Worm (Caenorhabditis elegans) whole organism, L2 larva: ENCODE results near the gene oga-1.

Source experiments
- C34F6.9 ChIP-seq: fragments of 150-350 bp; optimal IDR thresholded peaks from 2 replicates; lab custom pipeline; 2014; ENCODE audit warnings: missing biosample characterization, missing genetic modification characterization
- F13H6.1 ChIP-seq: sonication (generic microtip); optimal IDR thresholded peaks from 2 replicates; lab custom pipeline; 2016; ENCODE audit warnings: missing genetic modification characterization, missing compliant biosample characterization
- R02D3.7 ChIP-seq: fragments of 150-350 bp; optimal IDR thresholded peaks from 2 replicates; lab custom pipeline; 2014; ENCODE audit warnings: missing biosample characterization, missing genetic modification characterization
- Y55F3AM.14 ChIP-seq: fragments of 200-800 bp; sonication (Bioruptor generic); optimal IDR thresholded peaks from 2 replicates; lab custom pipeline; 2018; ENCODE audit warnings: mild to moderate bottlenecking, missing genetic modification characterization, missing compliant biosample characterization
- ZK546.5 ChIP-seq: sonication (generic microtip); optimal IDR thresholded peaks from 2 replicates; lab custom pipeline; 2017; ENCODE audit warnings: missing biosample characterization, missing genetic modification characterization
- alr-1 ChIP-seq: fragments of 150-350 bp; optimal IDR thresholded peaks from 2 replicates; lab custom pipeline; 2014; ENCODE audit warnings: missing biosample characterization, missing genetic modification characterization
- aly-2 ChIP-seq: fragments of 150-350 bp; optimal IDR thresholded peaks from 2 replicates; lab custom pipeline; 2014; ENCODE audit warnings: missing biosample characterization, missing genetic modification characterization
- ama-1 ChIP-seq: fragments of 150-350 bp; optimal IDR thresholded peaks from 2 replicates; lab custom pipeline; 2018; ENCODE audit warnings: inconsistent platforms
- blmp-1 ChIP-seq: sonication (generic microtip); optimal IDR thresholded peaks from 2 replicates; lab custom pipeline; 2017; ENCODE audit warnings: missing genetic modification characterization, mild to moderate bottlenecking, missing compliant biosample characterization, antibody characterized with exemption, moderate library complexity; ENCODE audit not compliant: insufficient read depth
- ceh-16 ChIP-seq: fragments of 150-350 bp; optimal IDR thresholded peaks from 2 replicates; lab custom pipeline; 2014; ENCODE audit warnings: missing biosample characterization, missing genetic modification characterization
- ceh-82 ChIP-seq: fragments of 150-350 bp; optimal IDR thresholded peaks from 2 replicates; lab custom pipeline; 2014; ENCODE audit warnings: missing biosample characterization, missing genetic modification characterization
- crh-2 ChIP-seq: sonication (generic microtip); optimal IDR thresholded peaks from 2 replicates; lab custom pipeline; 2017; ENCODE audit warnings: missing biosample characterization, missing genetic modification characterization
- dmd-4 ChIP-seq: sonication (generic microtip); optimal IDR thresholded peaks from 2 replicates; lab custom pipeline; 2017; ENCODE audit warnings: missing biosample characterization, missing genetic modification characterization
- egl-27 ChIP-seq: sonication (generic microtip); optimal IDR thresholded peaks from 3 replicates; lab custom pipeline; 2017; ENCODE audit warnings: missing biosample characterization, missing genetic modification reagents, missing genetic modification characterization
- elt-1 ChIP-seq: fragments of 150-350 bp; optimal IDR thresholded peaks from 2 replicates; lab custom pipeline; 2014; ENCODE audit warnings: missing biosample characterization, missing genetic modification characterization
- elt-3 ChIP-seq: sonication (generic microtip); optimal IDR thresholded peaks from 2 replicates; lab custom pipeline; 2017; ENCODE audit warnings: missing biosample characterization, missing genetic modification characterization
- fos-1 ChIP-seq: fragments of 150-350 bp; optimal IDR thresholded peaks from 2 replicates; lab custom pipeline; 2014; ENCODE audit warnings: missing biosample characterization, missing genetic modification characterization
- gmeb-1 ChIP-seq: fragments of 150-350 bp; optimal IDR thresholded peaks from 2 replicates; lab custom pipeline; 2014; ENCODE audit warnings: missing biosample characterization, missing genetic modification characterization
- lin-11 ChIP-seq: fragments of 150-350 bp; sonication (generic microtip); optimal IDR thresholded peaks from 2 replicates; lab custom pipeline; 2014; ENCODE audit warnings: missing biosample characterization, missing genetic modification characterization, inconsistent platforms, mixed read lengths
- lin-39 ChIP-seq: fragments of 150-350 bp; optimal IDR thresholded peaks from 2 replicates; lab custom pipeline; 2014; ENCODE audit warnings: missing biosample characterization, missing genetic modification reagents, missing genetic modification characterization
- lsy-2 ChIP-seq, 2 experiments: fragments of 150-350 bp in 1 of 2; sonication (generic microtip) in 1 of 2; optimal IDR thresholded peaks; 2 replicates each; lab custom pipeline; 2014 to 2017; ENCODE audit warnings: missing biosample characterization in 2 of 2, missing genetic modification characterization in 2 of 2
- mab-5 ChIP-seq: fragments of 150-350 bp; optimal IDR thresholded peaks from 2 replicates; lab custom pipeline; 2014; ENCODE audit warnings: missing biosample characterization, missing genetic modification characterization
- mbf-1 ChIP-seq: sonication (generic microtip); optimal IDR thresholded peaks from 2 replicates; lab custom pipeline; 2017; ENCODE audit warnings: missing biosample characterization, missing genetic modification characterization
- mdl-1 ChIP-seq, 2 experiments: fragments of 150-350 bp in 1 of 2; sonication (generic microtip) in 1 of 2; optimal IDR thresholded peaks; 2 replicates each; lab custom pipeline; 2017; ENCODE audit warnings: missing biosample characterization in 2 of 2, missing genetic modification characterization in 2 of 2
- nhr-10 ChIP-seq: sonication (generic microtip); optimal IDR thresholded peaks from 2 replicates; lab custom pipeline; 2017; ENCODE audit warnings: missing biosample characterization, missing genetic modification characterization
- nhr-12 ChIP-seq: fragments of 150-350 bp; optimal IDR thresholded peaks from 2 replicates; lab custom pipeline; 2014; ENCODE audit warnings: missing biosample characterization, missing genetic modification characterization
- nhr-129 ChIP-seq: fragments of 150-350 bp; optimal IDR thresholded peaks from 2 replicates; lab custom pipeline; 2014; ENCODE audit warnings: missing biosample characterization, missing genetic modification characterization
- nhr-21 ChIP-seq: fragments of 150-350 bp; optimal IDR thresholded peaks from 2 replicates; lab custom pipeline; 2014; ENCODE audit warnings: missing biosample characterization, missing genetic modification characterization
- nhr-23 ChIP-seq: fragments of 150-350 bp; optimal IDR thresholded peaks from 2 replicates; lab custom pipeline; 2014; ENCODE audit warnings: missing biosample characterization, missing genetic modification reagents, missing genetic modification characterization
- nhr-237 ChIP-seq: fragments of 150-350 bp; optimal IDR thresholded peaks from 2 replicates; lab custom pipeline; 2014; ENCODE audit warnings: missing biosample characterization, missing genetic modification characterization
- nhr-25 ChIP-seq: fragments of 150-350 bp; sonication (generic microtip); optimal IDR thresholded peaks from 3 replicates; lab custom pipeline; 2014; ENCODE audit warnings: missing biosample characterization, missing genetic modification characterization
- nhr-6 ChIP-seq: fragments of 150-350 bp; optimal IDR thresholded peaks from 2 replicates; lab custom pipeline; 2014; ENCODE audit warnings: missing biosample characterization, missing genetic modification characterization
- nhr-77 ChIP-seq: fragments of 150-350 bp; optimal IDR thresholded peaks from 2 replicates; lab custom pipeline; 2014; ENCODE audit warnings: missing biosample characterization, missing genetic modification characterization
- peb-1 ChIP-seq: fragments of 150-350 bp; optimal IDR thresholded peaks from 2 replicates; lab custom pipeline; 2014; ENCODE audit warnings: missing biosample characterization, missing genetic modification characterization
- sem-4 ChIP-seq: fragments of 150-350 bp; optimal IDR thresholded peaks from 2 replicates; lab custom pipeline; 2014; ENCODE audit warnings: missing biosample characterization, missing genetic modification reagents, missing genetic modification characterization
- skn-1 ChIP-seq: sonication (generic microtip); optimal IDR thresholded peaks from 2 replicates; lab custom pipeline; 2017; ENCODE audit warnings: missing biosample characterization, missing genetic modification characterization
- sma-3 ChIP-seq: sonication (generic microtip); optimal IDR thresholded peaks from 2 replicates; lab custom pipeline; 2016; ENCODE audit warnings: missing genetic modification reagents, missing genetic modification characterization, missing compliant biosample characterization
- sma-9 ChIP-seq, 2 experiments: fragments of 150-350 bp in 1 of 2; sonication (generic microtip) in 1 of 2; optimal IDR thresholded peaks; 2 replicates each; lab custom pipeline; 2014 to 2016; ENCODE audit warnings: missing genetic modification characterization in 2 of 2, mild to moderate bottlenecking in 1 of 2, missing biosample characterization in 1 of 2, missing compliant biosample characterization in 1 of 2, missing genetic modification reagents in 1 of 2, moderate library complexity in 1 of 2
- snpc-4 ChIP-seq: fragments of 150-350 bp; optimal IDR thresholded peaks from 2 replicates; lab custom pipeline; 2014; ENCODE audit warnings: missing biosample characterization, missing genetic modification characterization
- unc-39 ChIP-seq: fragments of 150-350 bp; optimal IDR thresholded peaks from 2 replicates; lab custom pipeline; 2014; ENCODE audit warnings: missing biosample characterization, missing genetic modification characterization
- unc-55 ChIP-seq: fragments of 150-350 bp; sonication (generic microtip); optimal IDR thresholded peaks from 3 replicates; lab custom pipeline; 2014; ENCODE audit warnings: missing biosample characterization, missing genetic modification reagents, missing genetic modification characterization
- unc-62 ChIP-seq: fragments of 150-350 bp; optimal IDR thresholded peaks from 2 replicates; lab custom pipeline; 2014; ENCODE audit warnings: missing biosample characterization, missing genetic modification reagents, missing genetic modification characterization
- zag-1 ChIP-seq: fragments of 150-350 bp; optimal IDR thresholded peaks from 2 replicates; lab custom pipeline; 2014; ENCODE audit warnings: missing biosample characterization, missing genetic modification characterization
- ztf-1 ChIP-seq: fragments of 200-800 bp; sonication (Bioruptor generic); conservative IDR thresholded peaks from 2 replicates; pipeline ENCODE4 v1.3.6; 2022; ENCODE audit warnings: missing genetic modification characterization, missing compliant biosample characterization
- ztf-11 ChIP-seq: sonication (generic microtip); optimal IDR thresholded peaks from 2 replicates; lab custom pipeline; 2017; ENCODE audit warnings: missing biosample characterization, missing genetic modification characterization
- ztf-4 ChIP-seq: fragments of 150-350 bp; optimal IDR thresholded peaks from 2 replicates; lab custom pipeline; 2014; ENCODE audit warnings: missing biosample characterization, missing genetic modification characterization

Gene oga-1

ce11 chrX:9349844-9350556 lies 2.8 kb upstream of the oga-1 start, which contains the start of gene flp-20:
flp-20 (minus strand) TSS chrX:9349894.
- TF ChIP-seq lin-39 (tag; lab: Kevin White, UChicago) (no peak), unc-55 (GFP tag; lab: Kevin White, UChicago) (peak; percentile 56)

DNA sequence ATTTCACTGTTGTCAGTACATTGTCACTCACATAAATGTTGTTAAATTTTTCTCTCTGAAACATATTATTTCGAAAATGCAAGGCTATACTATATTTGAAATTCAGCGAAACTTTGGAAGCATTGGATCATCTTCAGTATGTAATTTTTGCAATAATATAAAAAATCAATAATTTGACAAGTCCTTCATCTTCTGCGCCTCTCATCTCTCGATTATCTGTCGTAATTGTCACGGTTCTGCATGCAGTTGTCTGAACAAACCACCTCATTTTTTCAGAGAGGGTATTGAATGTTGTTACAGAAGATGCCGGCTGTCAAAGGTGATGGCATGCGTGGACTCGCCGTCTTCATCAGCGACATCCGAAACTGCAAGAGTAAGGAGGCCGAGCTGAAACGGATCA lies 8.9 kb downstream of the oga-1 start, which contains the start of gene apa-2:
Gene apa-2 (plus strand): TSS at position 301 of the 400 bp plus-strand sequence.
- TF ChIP-seq egl-27, result no peak
- no peak for TF ChIP-seq ZK546.5 (tag; lab: Kevin White, UChicago)
- TF ChIP-seq C34F6.9, result no peak
- no peak for TF ChIP-seq sma-3 (GFP tag; lab: Kevin White, UChicago)
- TF ChIP-seq elt-3, result no peak
- TF ChIP-seq ceh-82, result no peak
- TF ChIP-seq mab-5 (tag; lab: Kevin White, UChicago), result no peak
- TF ChIP-seq nhr-6 (tag; lab: Kevin White, UChicago), result no peak
- TF ChIP-seq mdl-1 (tag; optimal IDR thresholded peaks at IDR 0.05; lab: Kevin White, UChicago), result no peak
- no peak for TF ChIP-seq unc-39
- no peak for TF ChIP-seq nhr-129 (tag; lab: Kevin White, UChicago)
- no peak for TF ChIP-seq blmp-1 (tag; lab: Kevin White, UChicago)
- no peak for TF ChIP-seq ztf-1 (GFP tag; lab: Robert Waterston, UW)
- no peak for TF ChIP-seq nhr-23 (tag; lab: Kevin White, UChicago)
- TF ChIP-seq sem-4 (tag; lab: Kevin White, UChicago), result no peak
- TF ChIP-seq skn-1, result no peak
- no peak for TF ChIP-seq nhr-12 (tag; lab: Kevin White, UChicago)
- TF ChIP-seq sma-9 (GFP tag; optimal IDR thresholded peaks at IDR 0.05; lab: Kevin White, UChicago), result no peak
- no peak for TF ChIP-seq sma-9 (tag; optimal IDR thresholded peaks at IDR 0.05; lab: Kevin White, UChicago)
- TF ChIP-seq ceh-16 (tag; lab: Kevin White, UChicago), result no peak
- no peak for TF ChIP-seq nhr-237
- TF ChIP-seq, all 48 proteins: peak for 0

DNA sequence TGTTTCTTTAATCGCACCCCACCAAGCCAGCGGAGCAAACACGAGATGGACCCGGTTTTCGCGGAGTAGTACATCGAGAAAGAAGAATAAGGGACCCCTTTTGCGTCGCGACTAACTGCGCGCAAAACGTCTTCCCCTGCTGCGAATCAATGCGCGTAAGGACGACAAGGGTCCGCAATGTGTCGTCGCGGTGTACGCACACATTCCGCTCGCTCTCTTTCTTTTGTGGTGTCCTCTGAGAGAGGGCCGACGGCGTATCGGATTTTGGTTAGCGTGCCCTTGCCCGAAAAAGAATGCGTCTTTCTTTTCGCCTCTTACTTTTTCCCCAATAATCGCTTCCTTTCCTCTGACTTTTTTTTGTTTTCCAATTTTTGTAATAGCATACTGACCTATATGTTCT lies 9.4 kb downstream of the oga-1 start:
- TF ChIP-seq ceh-16 (tag; lab: Kevin White, UChicago) (no peak), snpc-4 (tag; lab: Kevin White, UChicago) (peak; percentile 8), ama-1 (lab: Kevin White, UChicago) (no peak), fos-1 (tag; lab: Kevin White, UChicago) (peak; percentile 41), ZK546.5 (tag; lab: Kevin White, UChicago) (no peak), nhr-6 (tag; lab: Kevin White, UChicago) (no peak), mdl-1 (tag; optimal IDR thresholded peaks at IDR 0.05; lab: Kevin White, UChicago) (peak in 1 of 2 experiments; percentile 65), mbf-1 (tag; lab: Kevin White, UChicago) (no peak), R02D3.7 (tag; lab: Kevin White, UChicago) (no peak), ztf-11 (tag; lab: Kevin White, UChicago) (no peak), aly-2 (no peak), nhr-77 (tag; lab: Kevin White, UChicago) (no peak), C34F6.9 (peak; percentile 75), egl-27 (peak; percentile 55), unc-39 (peak; percentile 14), mab-5 (tag; lab: Kevin White, UChicago) (peak; percentile 76), ztf-1 (GFP tag; lab: Robert Waterston, UW) (no peak), lsy-2 (tag; optimal IDR thresholded peaks at IDR 0.05; lab: Kevin White, UChicago) (peak; percentile 54 to 63), nhr-23 (tag; lab: Kevin White, UChicago) (no peak), alr-1 (tag; lab: Kevin White, UChicago) (no peak), crh-2 (tag; lab: Kevin White, UChicago) (peak; percentile 61), ceh-82 (peak; percentile 44), elt-3 (no peak), unc-55 (GFP tag; lab: Kevin White, UChicago) (peak; percentile 91), nhr-237 (no peak), gmeb-1 (tag; lab: Kevin White, UChicago) (peak; percentile 21), unc-62 (no peak), lin-39 (tag; lab: Kevin White, UChicago) (no peak), nhr-10 (tag; lab: Kevin White, UChicago) (no peak), zag-1 (tag; lab: Kevin White, UChicago) (peak; percentile 74), elt-1 (tag; lab: Kevin White, UChicago) (no peak), ztf-4 (tag; lab: Kevin White, UChicago) (peak; percentile 28), F13H6.1 (peak; percentile 55), nhr-12 (tag; lab: Kevin White, UChicago) (no peak), nhr-25 (no peak), nhr-21 (tag; lab: Kevin White, UChicago) (peak; percentile 5), sma-3 (GFP tag; lab: Kevin White, UChicago) (no peak), dmd-4 (tag; lab: Kevin White, UChicago) (no peak), peb-1 (tag; lab: Kevin White, UChicago) (no peak), Y55F3AM.14 (GFP tag; lab: Kevin White, UChicago) (peak; percentile 69), skn-1 (no peak), lin-11 (tag; lab: Kevin White, UChicago) (peak; percentile 38), sma-9 (GFP tag; optimal IDR thresholded peaks at IDR 0.05; lab: Kevin White, UChicago) (peak; percentile 17), sma-9 (tag; optimal IDR thresholded peaks at IDR 0.05; lab: Kevin White, UChicago) (no peak)
